Fruit fly (Drosophila melanogaster) whole organism, pupa: ENCODE data around the gene CG31099.
A peak's percentile ranks its signal among the peaks of the same experiment; 100 is the strongest.

Experiments used
- CG10348 ChIP-seq: fragments of 200-800 bp; sonication (Bioruptor generic); IDR thresholded peaks from 2 replicates; pipeline ENCODE4 v1.3.6; 2022; ENCODE audit warnings: missing biosample characterization, missing genetic modification characterization
- CG12605 ChIP-seq: fragments of 200-800 bp; sonication (Bioruptor generic); IDR thresholded peaks from 2 replicates; pipeline ENCODE4 v1.3.6; 2022; ENCODE audit warnings: missing biosample characterization, missing genetic modification characterization
- CG13204 ChIP-seq: fragments of 200-800 bp; sonication (Bioruptor generic); optimal IDR thresholded peaks from 2 replicates; lab custom pipeline; 2018; ENCODE audit warnings: missing biosample characterization, mild to moderate bottlenecking, missing genetic modification characterization, moderate library complexity
- CG14655 ChIP-seq: fragments of 200-800 bp; sonication (Bioruptor generic); optimal IDR thresholded peaks from 3 replicates; lab custom pipeline; 2017; ENCODE audit warnings: mild to moderate bottlenecking, missing biosample characterization, missing genetic modification reagents, missing genetic modification characterization
- CG15710 ChIP-seq: fragments of 200-800 bp; sonication (Bioruptor generic); optimal IDR thresholded peaks from 2 replicates; lab custom pipeline; 2018; ENCODE audit warnings: missing biosample characterization, mild to moderate bottlenecking, missing genetic modification characterization, moderate library complexity
- CG17806 ChIP-seq: fragments of 200-800 bp; sonication (Bioruptor generic); optimal IDR thresholded peaks from 2 replicates; lab custom pipeline; 2018; ENCODE audit warnings: missing biosample characterization, mild to moderate bottlenecking, missing genetic modification characterization, moderate library complexity
- CG32121 ChIP-seq: fragments of 200-800 bp; sonication (Bioruptor generic); IDR thresholded peaks from 2 replicates; pipeline ENCODE4 v1.3.6; 2022; ENCODE audit warnings: missing biosample characterization, missing genetic modification characterization
- CG34367 ChIP-seq: fragments of 200-800 bp; sonication (Bioruptor generic); optimal IDR thresholded peaks from 2 replicates; lab custom pipeline; 2018; ENCODE audit warnings: missing biosample characterization, mild to moderate bottlenecking, missing genetic modification characterization
- CG4496 ChIP-seq: fragments of 200-800 bp; sonication (Bioruptor generic); IDR thresholded peaks from 3 replicates; pipeline ENCODE4 v1.3.6; 2022; ENCODE audit warnings: missing biosample characterization, missing genetic modification characterization
- CG8159 ChIP-seq: fragments of 200-800 bp; sonication (Bioruptor generic); optimal IDR thresholded peaks from 3 replicates; lab custom pipeline; 2018; ENCODE audit warnings: missing biosample characterization, mild to moderate bottlenecking, missing genetic modification characterization, moderate library complexity
- CG8301 ChIP-seq: fragments of 200-800 bp; sonication (Bioruptor generic); optimal IDR thresholded peaks from 2 replicates; lab custom pipeline; 2018; ENCODE audit warnings: missing biosample characterization, mild to moderate bottlenecking, missing genetic modification characterization
- CG9948 ChIP-seq: fragments of 200-800 bp; sonication (Bioruptor generic); optimal IDR thresholded peaks from 2 replicates; lab custom pipeline; 2018; ENCODE audit warnings: missing biosample characterization, mild to moderate bottlenecking, missing genetic modification characterization, moderate library complexity
- D1 ChIP-seq: fragments of 200-800 bp; sonication (Bioruptor generic); optimal IDR thresholded peaks from 2 replicates; lab custom pipeline; 2018; ENCODE audit warnings: missing biosample characterization, mild to moderate bottlenecking, missing genetic modification characterization, moderate library complexity
- EcR ChIP-seq: fragments of 200-800 bp; sonication (Bioruptor generic); optimal IDR thresholded peaks from 3 replicates; lab custom pipeline; 2019; ENCODE audit warnings: missing biosample characterization, missing genetic modification characterization, mild to moderate bottlenecking, moderate library complexity, missing genetic modification reagents
- Ets98B ChIP-seq: fragments of 200-800 bp; sonication (Bioruptor generic); IDR thresholded peaks from 2 replicates; pipeline ENCODE4 v1.3.6; 2022; ENCODE audit warnings: missing biosample characterization, missing genetic modification characterization
- Pif1A ChIP-seq: fragments of 200-800 bp; sonication (Bioruptor generic); optimal IDR thresholded peaks from 3 replicates; lab custom pipeline; 2016; ENCODE audit warnings: missing biosample characterization, missing genetic modification characterization
- Pif1B ChIP-seq: fragments of 200-800 bp; sonication (Bioruptor generic); optimal IDR thresholded peaks from 3 replicates; lab custom pipeline; 2016; ENCODE audit warnings: missing biosample characterization, missing genetic modification characterization
- Snoo ChIP-seq: fragments of 200-800 bp; sonication (Bioruptor generic); optimal IDR thresholded peaks from 3 replicates; lab custom pipeline; 2017; ENCODE audit warnings: missing biosample characterization, mild to moderate bottlenecking, missing genetic modification characterization, inconsistent platforms
- fd96Ca ChIP-seq: fragments of 200-800 bp; sonication (Bioruptor generic); IDR thresholded peaks from 3 replicates; pipeline ENCODE4 v1.3.6; 2022; ENCODE audit warnings: missing biosample characterization, missing genetic modification characterization
- gl ChIP-seq: fragments of 200-800 bp; sonication (Bioruptor generic); optimal IDR thresholded peaks from 2 replicates; lab custom pipeline; 2018; ENCODE audit warnings: missing biosample characterization, mild to moderate bottlenecking, missing genetic modification characterization
- rn ChIP-seq: fragments of 200-800 bp; sonication (Bioruptor generic); IDR thresholded peaks from 2 replicates; pipeline ENCODE4 v1.3.6; 2022; ENCODE audit warnings: missing biosample characterization, missing genetic modification characterization

CG31099 gene

dm6 chr3R:25310843-25311242, at the start of gene CG31099:
Gene CG31099 (minus strand): TSS chr3R:25310943.
- TF ChIP-seq CG8159 (tag; lab: Kevin White, UChicago) (no peak), rn (GFP tag; lab: Robert Waterston, UW) (no peak), Pif1B (no peak), CG32121 (GFP tag; lab: Robert Waterston, UW) (no peak), CG14655 (GFP tag; lab: Kevin White, UChicago) (no peak), CG9948 (tag; lab: Kevin White, UChicago) (no peak), CG34367 (tag; lab: Kevin White, UChicago) (no peak), CG12605 (GFP tag; lab: Robert Waterston, UW) (no peak)

dm6 chr3R:25357985-25358384, 47.2 kb upstream of the CG31099 start, which contains the start of gene ND-49L:
Gene ND-49L (plus strand): TSS chr3R:25358285.
- TF ChIP-seq CG13204: no peak
- TF ChIP-seq CG10348 (GFP tag; lab: Robert Waterston, UW): no peak
- TF ChIP-seq Pif1B: no peak
- TF ChIP-seq Ets98B (GFP tag; lab: Robert Waterston, UW): no peak
- TF ChIP-seq CG12605 (GFP tag; lab: Robert Waterston, UW): no peak
- TF ChIP-seq D1: no peak
- TF ChIP-seq CG4496 (GFP tag; lab: Robert Waterston, UW): no peak
- TF ChIP-seq CG34367 (tag; lab: Kevin White, UChicago): no peak
- no peak for TF ChIP-seq CG9948 (tag; lab: Kevin White, UChicago)
- TF ChIP-seq CG17806 (tag; lab: Kevin White, UChicago): no peak
- no peak for TF ChIP-seq fd96Ca (GFP tag; lab: Robert Waterston, UW)
- TF ChIP-seq CG8301 (tag; lab: Kevin White, UChicago): no peak
- no peak for TF ChIP-seq Snoo (tag; lab: Kevin White, UChicago)

- TF ChIP-seq CG15710: no peak
- no peak for TF ChIP-seq CG34367 (tag; lab: Kevin White, UChicago)
- no peak for TF ChIP-seq CG14655 (GFP tag; lab: Kevin White, UChicago)
- no peak for TF ChIP-seq CG8301 (tag; lab: Kevin White, UChicago)
- TF ChIP-seq CG9948 (tag; lab: Kevin White, UChicago): no peak
- no peak for TF ChIP-seq EcR (GFP tag; lab: Kevin White, UChicago)
- no peak for TF ChIP-seq fd96Ca (GFP tag; lab: Robert Waterston, UW)
- no peak for TF ChIP-seq Ets98B (GFP tag; lab: Robert Waterston, UW)
- no peak for TF ChIP-seq CG17806 (tag; lab: Kevin White, UChicago)
- TF ChIP-seq D1: no peak
- TF ChIP-seq CG12605 (GFP tag; lab: Robert Waterston, UW): no peak
- TF ChIP-seq CG4496 (GFP tag; lab: Robert Waterston, UW): no peak
- no peak for TF ChIP-seq CG10348 (GFP tag; lab: Robert Waterston, UW)
- no peak for TF ChIP-seq Snoo (tag; lab: Kevin White, UChicago)
- TF ChIP-seq Pif1A (GFP tag; lab: Kevin White, UChicago): no peak
- no peak for TF ChIP-seq Pif1B
- no peak for TF ChIP-seq CG13204
- TF ChIP-seq gl (tag; lab: Kevin White, UChicago): no peak
Observed at dm6 chr3R:25346899-25347298, 36.2 kb upstream of the CG31099 start, which contains the start of gene tobi. Gene tobi (minus strand): TSS chr3R:25346921.

dm6 chr3R:25339952-25340351, 29.2 kb upstream of the CG31099 start, which contains the start of gene rha:
Gene rha (plus strand): TSS chr3R:25340252.
- TF ChIP-seq CG10348 (GFP tag; lab: Robert Waterston, UW) (no peak), CG15710 (no peak), D1 (no peak), EcR (GFP tag; lab: Kevin White, UChicago) (no peak), CG14655 (GFP tag; lab: Kevin White, UChicago) (no peak), CG34367 (tag; lab: Kevin White, UChicago) (no peak)

- TF ChIP-seq CG10348 (GFP tag; lab: Robert Waterston, UW) (no peak), D1 (no peak), Pif1B (no peak), CG8159 (tag; lab: Kevin White, UChicago) (no peak), fd96Ca (GFP tag; lab: Robert Waterston, UW) (no peak)
Observed at dm6 chr3R:25335065-25335464, 24.3 kb upstream of the CG31099 start, which contains the start of the genes CG10669 and CG11902. Gene CG10669 (minus strand): TSS chr3R:25335243. Gene CG11902 (plus strand): TSS chr3R:25335257.

dm6 chr3R:25331103-25331502, 20.4 kb upstream of the CG31099 start, which contains the start of gene CHKov2:
Gene CHKov2 (minus strand): TSS chr3R:25331203.
- TF ChIP-seq EcR (GFP tag; lab: Kevin White, UChicago): no peak
- no peak for TF ChIP-seq CG10348 (GFP tag; lab: Robert Waterston, UW)
- no peak for TF ChIP-seq gl (tag; lab: Kevin White, UChicago)
- no peak for TF ChIP-seq CG12605 (GFP tag; lab: Robert Waterston, UW)
- no peak for TF ChIP-seq CG13204
- TF ChIP-seq CG8159 (tag; lab: Kevin White, UChicago): no peak
- no peak for TF ChIP-seq Pif1A (GFP tag; lab: Kevin White, UChicago)
- TF ChIP-seq Snoo (tag; lab: Kevin White, UChicago): no peak
- no peak for TF ChIP-seq CG32121 (GFP tag; lab: Robert Waterston, UW)

- no peak for TF ChIP-seq CG17806 (tag; lab: Kevin White, UChicago)
- TF ChIP-seq CG13204: no peak
- TF ChIP-seq CG4496 (GFP tag; lab: Robert Waterston, UW): peak; percentile 59; the same call in 2 of the 3 replicates
- peak; percentile 21; the same call in 1 of the 2 replicates for TF ChIP-seq Ets98B (GFP tag; lab: Robert Waterston, UW)
- TF ChIP-seq CG8159 (tag; lab: Kevin White, UChicago): no peak
- TF ChIP-seq rn (GFP tag; lab: Robert Waterston, UW): no peak
- TF ChIP-seq CG32121 (GFP tag; lab: Robert Waterston, UW): 0 out of 2 replicates have a peak, but pooled peaks have one; percentile 29
- TF ChIP-seq CG34367 (tag; lab: Kevin White, UChicago): no peak
- 0 out of 2 replicates have a peak, but pooled peaks have one; percentile 20 for TF ChIP-seq CG12605 (GFP tag; lab: Robert Waterston, UW)
Observed at dm6 chr3R:25329079-25329478, 18.3 kb upstream of the CG31099 start, which contains the start of gene CHKov1. Gene CHKov1 (minus strand): TSS chr3R:25329316.
